Fruit fly (Drosophila melanogaster): ENCODE data around the gene CG34041.

CG34041 gene

DNA sequence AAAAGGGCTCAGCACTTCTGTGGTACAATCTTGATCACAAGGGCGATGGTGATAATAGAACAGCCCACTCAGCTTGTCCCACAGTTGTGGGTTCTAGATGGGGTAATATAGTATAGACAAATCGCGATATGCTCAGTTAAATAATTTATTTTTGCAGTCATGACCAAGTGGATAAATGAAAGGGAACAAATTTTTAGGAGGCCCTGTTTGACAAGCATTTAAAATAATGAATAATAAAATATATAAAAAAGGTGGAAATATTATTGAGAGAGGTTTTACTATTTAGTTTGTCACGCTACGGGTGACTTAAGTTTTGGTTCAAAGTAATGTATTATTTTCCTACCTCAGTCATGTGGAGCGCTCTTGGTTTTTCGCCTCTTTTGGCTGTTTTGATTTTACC lies at the start of gene CG34041:
Gene CG34041 (plus strand): TSS at position 301 of the 400 bp plus-strand sequence.
- no peak for TF ChIP-seq noc (tag; optimal IDR thresholded peaks at IDR 0.05)

DNA sequence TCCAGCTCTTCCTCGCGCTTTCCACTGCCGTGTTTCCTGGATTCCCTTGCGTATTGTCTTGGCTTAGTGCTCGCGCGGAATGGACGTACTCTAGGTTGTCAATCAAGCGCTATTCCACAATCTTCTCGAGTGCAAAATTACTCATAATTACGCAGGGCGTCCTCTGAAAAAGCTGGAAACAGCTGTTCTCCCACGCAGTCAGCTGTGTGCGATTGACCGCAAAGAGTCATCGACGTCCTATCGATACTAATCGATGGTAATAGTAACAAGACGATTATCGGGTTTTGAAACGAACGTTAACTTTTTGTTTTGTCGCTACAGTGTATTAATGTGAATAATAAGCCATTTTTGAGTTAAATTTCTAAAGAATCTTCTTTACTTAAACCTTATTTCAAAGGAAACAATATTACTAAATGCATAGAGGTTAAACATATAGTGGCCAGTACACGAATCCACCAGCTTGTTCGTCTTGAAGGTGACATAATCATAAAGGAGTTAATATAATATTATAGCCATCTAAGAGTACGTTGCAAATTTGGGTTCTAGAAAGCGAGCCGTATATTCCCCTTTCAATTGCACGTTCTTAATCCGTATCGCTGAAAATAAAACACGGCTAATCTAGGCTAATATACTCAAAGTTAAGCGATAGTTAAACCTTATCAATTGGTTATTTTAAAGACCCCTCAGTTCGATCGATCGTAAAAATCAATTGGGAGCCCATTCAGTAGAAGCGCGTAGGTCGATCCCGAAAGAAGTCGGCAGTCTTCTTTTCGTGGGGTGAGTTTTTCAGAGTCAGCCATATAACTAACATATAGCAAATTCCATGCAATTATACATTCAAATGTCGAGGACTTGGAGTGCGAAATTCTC lies 48.5 kb upstream of the CG34041 start, which contains the start of the genes CG2224 and CDase:
Gene CG2224 (minus strand): TSS at position 235 of the 870 bp plus-strand sequence.
Gene CDase (plus strand): TSS at position 456 of the 870 bp plus-strand sequence.
- no peak for TF ChIP-seq noc (tag; optimal IDR thresholded peaks at IDR 0.05)

DNA sequence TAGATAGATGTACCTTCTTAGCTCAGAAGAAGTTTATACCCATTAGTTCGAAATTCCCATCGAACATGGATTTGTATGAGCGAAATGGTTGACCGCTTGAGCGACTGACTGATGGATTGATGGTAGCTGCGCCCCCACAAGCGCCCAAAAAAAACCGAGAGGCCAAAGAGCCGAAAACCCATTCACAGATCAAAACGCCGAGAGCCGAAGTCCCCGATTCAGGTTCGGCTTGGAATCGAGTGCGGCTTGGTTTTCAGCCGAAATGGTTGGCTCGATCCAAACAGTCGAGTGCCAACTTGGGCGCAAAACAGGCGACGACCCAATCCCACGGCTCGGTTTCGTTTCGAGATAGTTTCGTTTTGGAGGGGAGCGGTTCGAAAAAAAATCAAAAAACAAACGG lies 47.6 kb upstream of the CG34041 start:
- no peak for TF ChIP-seq noc (tag; optimal IDR thresholded peaks at IDR 0.05)

DNA sequence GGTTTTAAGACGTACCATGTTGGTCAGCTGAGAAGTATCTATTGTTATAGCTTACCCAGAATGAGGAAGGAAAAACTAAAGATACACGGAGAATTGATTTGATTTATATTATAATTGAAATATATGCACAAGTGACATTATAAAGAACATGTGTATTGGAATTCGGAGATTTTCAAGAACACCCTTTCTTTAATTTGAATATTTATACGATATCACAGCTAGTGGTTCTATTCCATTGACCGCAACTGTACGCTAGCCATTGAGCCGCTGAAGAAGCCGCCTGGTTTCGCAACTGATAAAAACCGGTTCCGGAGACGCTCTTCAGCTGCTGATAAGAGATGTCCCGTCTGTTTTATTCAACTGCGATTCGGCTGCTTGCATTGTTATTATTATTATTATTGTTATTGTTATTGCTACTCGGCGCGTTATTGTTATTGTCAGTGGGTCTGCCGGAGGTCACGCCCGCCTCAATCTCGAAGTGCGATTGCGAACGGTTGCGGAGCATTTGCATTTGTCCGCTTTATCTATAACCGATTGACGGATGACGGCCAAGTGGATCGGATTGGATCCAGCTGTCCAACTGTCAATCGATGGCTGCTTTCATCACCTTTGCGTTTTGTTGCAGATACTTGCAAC lies 46.1 kb upstream of the CG34041 start:
- peak; percentile 26 for TF ChIP-seq noc (tag; optimal IDR thresholded peaks at IDR 0.05)

- TF ChIP-seq noc (tag; optimal IDR thresholded peaks at IDR 0.05) = no peak
These were observed 43.6 kb upstream of the CG34041 start for dm6 chr3R:30464244-30464643.

DNA sequence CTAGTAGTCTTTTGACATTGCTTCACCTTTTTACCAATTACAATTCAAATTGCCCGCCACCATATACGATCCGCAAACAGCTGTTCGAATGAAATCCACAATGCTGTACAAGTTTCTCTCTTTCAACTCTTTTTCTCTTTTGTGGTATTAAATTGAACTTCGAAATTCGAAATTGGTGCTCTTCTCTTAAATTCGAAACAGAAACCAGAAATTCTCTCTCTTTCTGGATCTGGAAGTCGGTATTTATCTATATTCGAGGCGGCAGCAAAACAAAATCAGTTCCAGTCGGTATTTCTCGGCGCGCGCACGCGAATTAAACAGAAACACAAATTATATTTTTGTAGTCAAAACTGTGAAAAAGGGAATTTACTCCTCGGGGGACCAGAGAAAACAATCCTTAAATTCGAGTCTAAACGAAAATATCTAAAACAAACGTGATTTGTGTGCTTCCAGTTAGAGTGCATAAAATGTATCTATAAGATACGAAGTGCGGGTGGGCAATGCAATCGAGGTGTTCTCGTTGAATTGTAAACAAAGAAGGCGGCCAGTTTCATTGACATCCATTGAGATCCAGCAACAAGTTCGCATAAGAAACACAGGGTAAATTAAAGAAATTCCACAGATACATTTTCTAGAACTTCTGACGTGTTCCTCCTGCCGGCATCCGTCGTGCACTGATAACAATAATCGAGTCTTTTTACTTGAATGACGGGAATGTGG lies 41.9 kb upstream of the CG34041 start, which contains the start of gene PH4alphaEFB:
Gene PH4alphaEFB (plus strand): TSS at position 276 of the 720 bp plus-strand sequence.
- TF ChIP-seq noc (tag; optimal IDR thresholded peaks at IDR 0.05) = no peak

DNA sequence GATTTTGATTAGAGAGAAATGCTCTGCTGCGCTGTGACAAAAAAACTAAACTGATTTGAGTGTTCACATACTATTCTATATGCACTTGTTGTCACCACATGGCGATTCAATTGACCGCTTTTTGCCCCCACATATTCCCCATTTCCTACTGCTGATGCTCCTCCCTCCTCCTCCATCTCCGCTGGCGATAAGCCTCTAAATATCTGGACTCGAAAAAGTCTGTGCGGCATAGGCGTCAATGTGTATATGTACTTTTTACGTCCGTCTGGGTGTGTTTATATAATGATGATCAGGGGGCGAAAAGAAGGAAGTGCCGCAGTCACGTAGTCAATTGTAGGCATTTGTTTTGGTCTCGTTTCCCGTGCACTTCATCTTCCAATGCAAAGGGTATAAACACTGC lies 41.3 kb upstream of the CG34041 start:
- TF ChIP-seq noc (tag; optimal IDR thresholded peaks at IDR 0.05) = no peak

- no peak for TF ChIP-seq noc (tag; optimal IDR thresholded peaks at IDR 0.05)
These were observed 40.8 kb upstream of the CG34041 start for dm6 chr3R:30467062-30467461.

DNA sequence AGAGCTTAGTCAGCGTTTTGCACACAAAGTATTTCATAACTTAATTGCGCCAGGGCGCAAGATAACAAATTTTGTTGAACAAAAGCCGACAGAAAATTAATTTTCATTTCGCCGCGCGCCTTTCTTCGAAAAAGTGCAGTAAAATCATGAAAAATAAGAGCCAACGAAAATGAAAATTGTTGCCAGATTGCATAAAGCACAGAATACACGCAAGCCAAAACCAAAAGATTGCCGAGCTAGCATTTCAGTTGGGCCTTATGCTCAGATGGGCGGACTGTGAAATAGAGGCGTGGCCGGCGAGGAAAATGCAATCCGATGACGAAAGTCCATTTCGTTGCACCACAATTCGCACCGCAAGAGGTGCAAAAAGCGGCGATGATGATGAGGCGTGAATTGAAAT lies 37.1 kb upstream of the CG34041 start:
- no peak for TF ChIP-seq noc (tag; optimal IDR thresholded peaks at IDR 0.05)

- no peak for TF ChIP-seq noc (tag; optimal IDR thresholded peaks at IDR 0.05)
These were observed 35.5 kb upstream of the CG34041 start for dm6 chr3R:30472331-30472730.

DNA sequence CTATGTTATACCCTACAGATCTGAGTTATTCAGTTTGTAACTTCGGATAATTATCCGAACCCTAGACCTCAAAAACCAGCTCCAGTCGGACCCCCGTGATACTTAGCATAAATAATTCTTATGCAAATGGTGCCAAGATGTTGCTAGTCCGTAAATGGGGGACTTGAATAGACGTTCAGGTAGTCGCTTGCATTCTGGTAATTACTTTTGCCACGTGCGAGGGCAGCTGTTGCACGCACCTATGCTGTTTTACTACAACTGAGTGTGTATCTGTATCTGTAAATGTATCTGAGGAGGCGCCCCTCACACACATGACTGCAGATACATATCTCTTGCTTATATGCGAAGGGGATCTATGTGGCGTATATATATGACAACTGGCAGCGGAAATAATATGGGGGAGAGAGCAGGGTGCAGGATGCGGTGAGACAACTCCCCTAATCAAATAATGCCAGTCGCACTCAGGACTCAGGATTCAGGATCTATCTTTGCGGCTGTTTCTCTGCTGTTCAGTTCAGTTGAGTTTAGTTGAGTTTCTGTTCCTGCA lies 33.1 kb upstream of the CG34041 start:
- no peak for TF ChIP-seq noc (tag; optimal IDR thresholded peaks at IDR 0.05)

- no peak for TF ChIP-seq noc (tag; optimal IDR thresholded peaks at IDR 0.05)
These were observed 31.9 kb upstream of the CG34041 start for dm6 chr3R:30475910-30476309.

dm6 chr3R:30476367-30476766 lies 31.5 kb upstream of the CG34041 start, which contains the start of gene spdo:
TSS of gene spdo (plus strand) at chr3R:30476684.
- no peak for TF ChIP-seq noc (tag; optimal IDR thresholded peaks at IDR 0.05)

DNA sequence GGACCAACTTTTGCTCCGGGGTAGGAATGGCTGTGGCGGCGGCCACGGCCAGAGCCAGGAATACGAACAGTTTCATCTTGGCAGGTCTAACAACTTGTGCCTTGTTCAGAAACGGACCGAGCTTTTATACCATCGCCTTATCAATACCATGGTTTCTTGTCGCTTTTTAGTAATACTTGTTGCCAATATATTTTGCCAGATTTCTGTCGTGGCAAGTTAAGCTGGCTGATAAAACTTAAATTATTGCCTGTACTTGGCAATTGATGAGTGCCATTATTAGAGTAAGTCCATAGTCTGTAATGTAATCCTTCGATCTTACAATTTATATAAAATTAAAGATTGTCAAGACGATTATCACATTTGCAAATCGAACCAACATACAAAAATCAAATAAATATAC lies 20.0 kb upstream of the CG34041 start, which contains the start of gene Jon99Fii:
Gene Jon99Fii (minus strand): TSS at position 101 of the 400 bp plus-strand sequence.
- no peak for TF ChIP-seq noc (tag; optimal IDR thresholded peaks at IDR 0.05)

dm6 chr3R:30488663-30489062 lies 19.2 kb upstream of the CG34041 start, which contains the start of gene Jon99Fi:
TSS of gene Jon99Fi (plus strand) at chr3R:30488963.
- TF ChIP-seq noc (tag; optimal IDR thresholded peaks at IDR 0.05) = peak; percentile 47

dm6 chr3R:30489797-30490196 lies 18.0 kb upstream of the CG34041 start, which contains the start of gene PH4alphaSG2:
TSS of gene PH4alphaSG2 (plus strand) at chr3R:30490074.
- peak; percentile 11 for TF ChIP-seq noc (tag; optimal IDR thresholded peaks at IDR 0.05)
